Worm (Caenorhabditis elegans) whole organism, young adult: Measurements from ENCODE around the gene glb-32.

Experiments
- B0261.1 ChIP-seq: sonication (generic microtip); optimal IDR thresholded peaks from 2 replicates; lab custom pipeline; 2016; ENCODE audit warnings: mild to moderate bottlenecking, missing genetic modification characterization, moderate library complexity, missing compliant biosample characterization
- ama-1 ChIP-seq, 3 experiments: fragments of 150-350 bp in 1 of 3; sonication (generic microtip) in 2 of 3; optimal IDR thresholded peaks; 2 replicates each; lab custom pipeline; 2014 to 2018; ENCODE audit warnings: missing biosample characterization in 2 of 3, missing genetic modification characterization in 2 of 3, missing genetic modification reagents in 2 of 3
- ceh-58 ChIP-seq: fragments of 200-800 bp; sonication (Bioruptor generic); IDR thresholded peaks from 2 replicates; pipeline ENCODE4 v1.3.6; 2022; ENCODE audit warnings: missing genetic modification characterization, missing compliant biosample characterization
- efl-1 ChIP-seq: fragments of 150-350 bp; optimal IDR thresholded peaks from 2 replicates; lab custom pipeline; 2014; ENCODE audit warnings: missing biosample characterization, missing genetic modification reagents, missing genetic modification characterization
- lsy-27 ChIP-seq: sonication (generic microtip); optimal IDR thresholded peaks from 2 replicates; lab custom pipeline; 2017; ENCODE audit warnings: missing genetic modification characterization, mild to moderate bottlenecking, missing compliant biosample characterization, antibody characterized with exemption, missing genotype, borderline replicate concordance; ENCODE audit not compliant: insufficient read depth
- mel-28 ChIP-seq: sonication (generic microtip); optimal IDR thresholded peaks from 2 replicates; lab custom pipeline; 2016; ENCODE audit warnings: borderline replicate concordance, mild to moderate bottlenecking, missing genetic modification characterization, missing compliant biosample characterization
- nfya-1 ChIP-seq: sonication (generic microtip); optimal IDR thresholded peaks from 2 replicates; lab custom pipeline; 2017; ENCODE audit warnings: antibody characterized with exemption, missing compliant biosample characterization, missing genetic modification characterization, borderline replicate concordance; ENCODE audit not compliant: insufficient read depth
- tbx-9 ChIP-seq: sonication (generic microtip); optimal IDR thresholded peaks from 2 replicates; lab custom pipeline; 2016; ENCODE audit warnings: borderline replicate concordance, missing genetic modification characterization, inconsistent platforms, missing compliant biosample characterization
- ztf-25 ChIP-seq: fragments of 200-800 bp; sonication (Bioruptor generic); IDR thresholded peaks from 2 replicates; pipeline ENCODE4 v1.3.6; 2022; ENCODE audit warnings: missing genetic modification reagents, missing genetic modification characterization, missing compliant biosample characterization

ce11 chrV:5110684-5111083 lies 21.3 kb upstream of the glb-32 start, which contains the start of gene ugt-63:
- TF ChIP-seq nfya-1 = no peak
- TF ChIP-seq lsy-27 (tag; lab: Kevin White, UChicago) = no peak
- no peak for TF ChIP-seq B0261.1 (tag; lab: Kevin White, UChicago)
- TF ChIP-seq ama-1 (optimal IDR thresholded peaks at IDR 0.05; lab: Kevin White, UChicago) = no peak
- TF ChIP-seq ama-1 (GFP tag; optimal IDR thresholded peaks at IDR 0.05; lab: Kevin White, UChicago) = no peak
- TF ChIP-seq ztf-25 (GFP tag; lab: Robert Waterston, UW) = no peak
- TF ChIP-seq mel-28 = no peak
- TF ChIP-seq efl-1 (GFP tag; lab: Kevin White, UChicago) = no peak
- TF ChIP-seq tbx-9 (tag; lab: Kevin White, UChicago) = no peak
- 0 out of 2 replicates have a peak, but pooled peaks have one; percentile 18 for TF ChIP-seq ceh-58 (GFP tag; lab: Robert Waterston, UW)
